Worm (Caenorhabditis elegans) whole organism, mixed stage, embryonic: Measurements from ENCODE around the gene str-250.

Experiments
- M03D4.4 ChIP-seq: sonication (generic microtip); optimal IDR thresholded peaks from 2 replicates; lab custom pipeline; 2017; ENCODE audit warnings: mild to moderate bottlenecking, missing genetic modification characterization, missing compliant biosample characterization
- bed-3 ChIP-seq: fragments of 200-800 bp; sonication (Bioruptor generic); optimal IDR thresholded peaks from 3 replicates; lab custom pipeline; 2018; ENCODE audit warnings: mild to moderate bottlenecking, missing genetic modification characterization, moderate library complexity, missing compliant biosample characterization
- ceh-39 ChIP-seq: fragments of 150-350 bp; optimal IDR thresholded peaks from 2 replicates; lab custom pipeline; 2014; ENCODE audit warnings: missing biosample characterization, missing genetic modification characterization
- ceh-43 ChIP-seq: fragments of 200-800 bp; sonication (Bioruptor generic); optimal IDR thresholded peaks from 2 replicates; lab custom pipeline; 2018; ENCODE audit warnings: mild to moderate bottlenecking, missing genetic modification characterization, moderate library complexity, missing compliant biosample characterization
- ceh-83 ChIP-seq: fragments of 200-800 bp; sonication (Bioruptor generic); optimal IDR thresholded peaks from 2 replicates; lab custom pipeline; 2018; ENCODE audit warnings: mild to moderate bottlenecking, missing genetic modification characterization, missing compliant biosample characterization
- ces-1 ChIP-seq: fragments of 150-350 bp; optimal IDR thresholded peaks from 2 replicates; lab custom pipeline; 2014; ENCODE audit warnings: missing biosample characterization, missing genetic modification reagents, missing genetic modification characterization
- cnd-1 ChIP-seq: fragments of 200-800 bp; sonication (Bioruptor generic); optimal IDR thresholded peaks from 2 replicates; lab custom pipeline; 2018; ENCODE audit warnings: mild to moderate bottlenecking, missing genetic modification characterization, missing compliant biosample characterization
- elt-1 ChIP-seq: sonication (generic microtip); optimal IDR thresholded peaks from 2 replicates; lab custom pipeline; 2017; ENCODE audit warnings: missing genetic modification characterization, mild to moderate bottlenecking, missing compliant biosample characterization, antibody characterized with exemption, moderate library complexity, borderline replicate concordance; ENCODE audit not compliant: insufficient read depth
- elt-3 ChIP-seq: fragments of 150-350 bp; optimal IDR thresholded peaks from 2 replicates; lab custom pipeline; 2014; ENCODE audit warnings: missing biosample characterization, missing genetic modification characterization
- flh-1 ChIP-seq: fragments of 200-800 bp; sonication (Bioruptor generic); optimal IDR thresholded peaks from 2 replicates; lab custom pipeline; 2018; ENCODE audit warnings: mild to moderate bottlenecking, missing genetic modification characterization, moderate library complexity, missing compliant biosample characterization
- ham-2 ChIP-seq: fragments of 200-800 bp; sonication (Bioruptor generic); optimal IDR thresholded peaks from 2 replicates; lab custom pipeline; 2018; ENCODE audit warnings: mild to moderate bottlenecking, missing genetic modification characterization, missing compliant biosample characterization
- hlh-1 ChIP-seq: fragments of 150-350 bp; optimal IDR thresholded peaks from 2 replicates; lab custom pipeline; 2014; ENCODE audit warnings: missing biosample characterization, missing genetic modification reagents, missing genetic modification characterization
- lin-13 ChIP-seq: fragments of 150-350 bp; optimal IDR thresholded peaks from 2 replicates; lab custom pipeline; 2014; ENCODE audit warnings: missing biosample characterization, missing genetic modification characterization
- lin-32 ChIP-seq: fragments of 200-800 bp; sonication (Bioruptor generic); optimal IDR thresholded peaks from 2 replicates; lab custom pipeline; 2018; ENCODE audit warnings: mild to moderate bottlenecking, missing genetic modification characterization, missing compliant biosample characterization
- lsy-2 ChIP-seq: fragments of 150-350 bp; optimal IDR thresholded peaks from 2 replicates; lab custom pipeline; 2014; ENCODE audit warnings: missing biosample characterization, missing genetic modification characterization
- mab-5 ChIP-seq: fragments of 150-350 bp; optimal IDR thresholded peaks from 2 replicates; lab custom pipeline; 2014; ENCODE audit warnings: missing biosample characterization, missing genetic modification characterization
- mep-1 ChIP-seq: fragments of 150-350 bp; optimal IDR thresholded peaks from 2 replicates; lab custom pipeline; 2017; ENCODE audit warnings: missing biosample characterization, missing genetic modification reagents, missing genetic modification characterization, inconsistent platforms
- mls-2 ChIP-seq: sonication (generic microtip); optimal IDR thresholded peaks from 2 replicates; lab custom pipeline; 2016; ENCODE audit warnings: mild to moderate bottlenecking, missing genetic modification characterization, moderate library complexity, missing compliant biosample characterization
- nhr-12 ChIP-seq: fragments of 150-350 bp; optimal IDR thresholded peaks from 2 replicates; lab custom pipeline; 2014; ENCODE audit warnings: missing biosample characterization, missing genetic modification characterization
- nhr-2 ChIP-seq: fragments of 150-350 bp; optimal IDR thresholded peaks from 2 replicates; lab custom pipeline; 2014; ENCODE audit warnings: missing biosample characterization, missing genetic modification characterization
- nhr-237 ChIP-seq: fragments of 150-350 bp; optimal IDR thresholded peaks from 2 replicates; lab custom pipeline; 2014; ENCODE audit warnings: missing biosample characterization, missing genetic modification characterization
- nhr-28 ChIP-seq: fragments of 150-350 bp; optimal IDR thresholded peaks from 2 replicates; lab custom pipeline; 2014; ENCODE audit warnings: missing biosample characterization, missing genetic modification characterization
- sem-2 ChIP-seq: fragments of 200-800 bp; sonication (Bioruptor generic); optimal IDR thresholded peaks from 2 replicates; lab custom pipeline; 2018; ENCODE audit warnings: mild to moderate bottlenecking, missing genetic modification characterization, missing compliant biosample characterization
- snpc-4 ChIP-seq: fragments of 150-350 bp; optimal IDR thresholded peaks from 2 replicates; lab custom pipeline; 2014; ENCODE audit warnings: missing biosample characterization, missing genetic modification characterization
- sptf-1 ChIP-seq: sonication (generic microtip); optimal IDR thresholded peaks from 2 replicates; lab custom pipeline; 2017; ENCODE audit warnings: mild to moderate bottlenecking, missing genetic modification characterization, moderate library complexity, missing compliant biosample characterization
- tbx-8 ChIP-seq: fragments of 200-800 bp; sonication (Bioruptor generic); optimal IDR thresholded peaks from 2 replicates; lab custom pipeline; 2018; ENCODE audit warnings: mild to moderate bottlenecking, missing genetic modification characterization, moderate library complexity, missing compliant biosample characterization
- unc-39 ChIP-seq: fragments of 150-350 bp; optimal IDR thresholded peaks from 2 replicates; lab custom pipeline; 2014; ENCODE audit warnings: missing biosample characterization, missing genetic modification characterization
- unc-62 ChIP-seq: fragments of 150-350 bp; optimal IDR thresholded peaks from 2 replicates; lab custom pipeline; 2014; ENCODE audit warnings: missing biosample characterization, missing genetic modification reagents, missing genetic modification characterization
- zip-8 ChIP-seq: fragments of 150-350 bp; optimal IDR thresholded peaks from 2 replicates; lab custom pipeline; 2014; ENCODE audit warnings: missing biosample characterization, missing genetic modification characterization
- ztf-11 ChIP-seq: fragments of 150-350 bp; optimal IDR thresholded peaks from 2 replicates; lab custom pipeline; 2014; ENCODE audit warnings: missing biosample characterization, missing genetic modification characterization

str-250 gene

DNA sequence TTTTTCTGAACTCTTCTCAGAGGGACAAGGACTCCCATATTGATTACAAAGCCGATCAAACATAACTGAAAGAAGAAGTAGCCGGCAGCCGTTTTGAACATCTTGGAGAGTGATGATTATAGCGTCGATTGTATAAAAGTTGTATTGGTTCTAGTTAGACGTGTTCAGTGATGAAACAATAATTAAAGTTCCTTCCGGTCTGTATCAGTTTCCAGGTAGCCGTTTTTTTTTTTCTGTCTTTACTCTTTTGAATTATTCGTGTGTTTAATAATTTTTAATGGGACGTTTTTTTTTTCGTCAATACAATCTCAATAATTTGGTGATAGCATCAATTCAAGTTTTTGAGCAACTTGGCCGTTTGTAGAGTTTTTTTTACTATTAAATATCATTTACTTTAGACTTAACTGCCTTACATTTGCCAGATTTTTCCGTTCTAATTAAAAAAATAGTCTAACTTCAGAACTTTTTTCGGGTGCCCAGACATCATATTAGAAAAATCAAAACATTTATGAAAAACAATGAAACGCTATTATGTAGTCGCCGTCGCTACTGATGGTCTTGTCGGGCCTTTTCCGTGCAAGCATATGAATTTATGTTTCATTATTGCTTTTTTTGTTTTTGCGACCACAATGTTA is 28.1 kb downstream of the str-250 start, which contains the start of the genes srx-10 and clec-226:
Gene srx-10, minus strand, starts transcription at position 101 of the 635 bp plus-strand sequence.
Gene clec-226, plus strand, starts transcription at position 585 of the 635 bp plus-strand sequence.
- TF ChIP-seq mab-5 (tag; lab: Kevin White, UChicago) (no peak), nhr-237 (tag; lab: Kevin White, UChicago) (no peak), ham-2 (no peak), bed-3 (GFP tag; lab: Kevin White, UChicago) (no peak), lin-32 (GFP tag; lab: Kevin White, UChicago) (no peak), mep-1 (tag; lab: Kevin White, UChicago) (no peak), hlh-1 (tag; lab: Kevin White, UChicago) (no peak), ces-1 (GFP tag; lab: Kevin White, UChicago) (no peak), cnd-1 (tag; lab: Kevin White, UChicago) (no peak), lin-13 (tag; lab: Kevin White, UChicago) (no peak), zip-8 (tag; lab: Kevin White, UChicago) (no peak), elt-1 (tag; lab: Kevin White, UChicago) (no peak), snpc-4 (tag; lab: Kevin White, UChicago) (no peak), nhr-2 (tag; lab: Kevin White, UChicago) (no peak), ceh-39 (tag; lab: Kevin White, UChicago) (no peak), nhr-28 (tag; lab: Kevin White, UChicago) (no peak), mls-2 (no peak), tbx-8 (no peak)

DNA sequence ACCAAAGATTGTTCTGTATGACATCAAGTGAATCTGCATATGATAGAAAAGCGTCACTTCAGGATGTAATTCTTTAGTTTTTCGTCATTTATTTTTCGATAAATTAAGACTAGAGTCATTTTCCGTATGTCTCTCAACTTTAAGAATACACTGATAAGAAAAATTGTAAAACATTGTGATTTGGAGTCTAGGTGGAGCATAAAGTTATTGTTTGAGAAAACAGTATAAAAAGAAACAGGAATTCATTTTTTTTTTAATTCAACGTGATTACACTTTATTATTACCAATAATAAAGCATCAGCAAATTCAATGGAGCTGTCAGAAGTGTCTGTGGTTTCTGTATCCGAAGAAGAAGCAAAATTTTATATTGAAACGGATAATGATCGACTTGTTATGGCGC is 30.6 kb downstream of the str-250 start, which contains the start of gene R10D12.6:
Gene R10D12.6, plus strand, starts transcription at position 301 of the 400 bp plus-strand sequence.
- TF ChIP-seq flh-1: no peak
- TF ChIP-seq ceh-43 (GFP tag; lab: Kevin White, UChicago): no peak
- no peak for TF ChIP-seq unc-62 (GFP tag; lab: Kevin White, UChicago)
- TF ChIP-seq snpc-4 (tag; lab: Kevin White, UChicago): no peak
- TF ChIP-seq M03D4.4: no peak
- no peak for TF ChIP-seq mep-1 (tag; lab: Kevin White, UChicago)
- TF ChIP-seq hlh-1 (tag; lab: Kevin White, UChicago): no peak
- no peak for TF ChIP-seq cnd-1 (tag; lab: Kevin White, UChicago)
- no peak for TF ChIP-seq sptf-1
- no peak for TF ChIP-seq unc-39
- no peak for TF ChIP-seq nhr-2 (tag; lab: Kevin White, UChicago)
- TF ChIP-seq mab-5 (tag; lab: Kevin White, UChicago): no peak
- TF ChIP-seq nhr-12 (tag; lab: Kevin White, UChicago): no peak
- no peak for TF ChIP-seq sem-2 (GFP tag; lab: Kevin White, UChicago)
- TF ChIP-seq elt-1 (tag; lab: Kevin White, UChicago): no peak
- TF ChIP-seq lsy-2 (tag; lab: Kevin White, UChicago): no peak
- no peak for TF ChIP-seq ceh-83 (GFP tag; lab: Kevin White, UChicago)

DNA sequence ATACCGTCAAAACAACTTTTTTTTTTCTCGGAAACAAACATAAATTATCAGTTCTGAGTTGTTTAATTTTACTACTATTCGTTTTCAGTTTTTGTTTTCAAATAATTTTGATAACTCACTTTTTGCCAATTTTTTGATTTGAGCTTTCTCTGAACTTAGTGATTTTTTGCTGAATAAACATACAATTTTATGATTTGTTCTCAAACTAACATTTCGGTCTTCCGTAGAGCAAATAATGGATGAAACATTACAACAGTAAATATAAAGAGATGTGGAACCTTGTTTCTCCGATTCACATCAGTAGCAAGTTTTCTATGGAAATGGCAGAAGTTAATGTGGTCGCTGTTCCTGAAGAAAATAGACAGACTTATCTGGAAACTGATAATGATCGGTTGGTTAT is 31.3 kb downstream of the str-250 start, which contains the start of gene R10D12.7:
Gene R10D12.7, plus strand, starts transcription at position 301 of the 400 bp plus-strand sequence.
- TF ChIP-seq hlh-1 (tag; lab: Kevin White, UChicago): no peak
- no peak for TF ChIP-seq mab-5 (tag; lab: Kevin White, UChicago)
- TF ChIP-seq nhr-28 (tag; lab: Kevin White, UChicago): no peak
- no peak for TF ChIP-seq nhr-2 (tag; lab: Kevin White, UChicago)
- TF ChIP-seq lin-13 (tag; lab: Kevin White, UChicago): no peak
- TF ChIP-seq flh-1: no peak
- no peak for TF ChIP-seq nhr-12 (tag; lab: Kevin White, UChicago)
- TF ChIP-seq mep-1 (tag; lab: Kevin White, UChicago): no peak
- no peak for TF ChIP-seq ham-2
- TF ChIP-seq elt-3 (tag; lab: Kevin White, UChicago): no peak
- no peak for TF ChIP-seq nhr-237 (tag; lab: Kevin White, UChicago)
- no peak for TF ChIP-seq ztf-11 (tag; lab: Kevin White, UChicago)
- no peak for TF ChIP-seq ceh-83 (GFP tag; lab: Kevin White, UChicago)
- TF ChIP-seq sem-2 (GFP tag; lab: Kevin White, UChicago): no peak
- TF ChIP-seq unc-62 (GFP tag; lab: Kevin White, UChicago): no peak
- no peak for TF ChIP-seq ceh-43 (GFP tag; lab: Kevin White, UChicago)
- TF ChIP-seq mls-2: no peak

DNA sequence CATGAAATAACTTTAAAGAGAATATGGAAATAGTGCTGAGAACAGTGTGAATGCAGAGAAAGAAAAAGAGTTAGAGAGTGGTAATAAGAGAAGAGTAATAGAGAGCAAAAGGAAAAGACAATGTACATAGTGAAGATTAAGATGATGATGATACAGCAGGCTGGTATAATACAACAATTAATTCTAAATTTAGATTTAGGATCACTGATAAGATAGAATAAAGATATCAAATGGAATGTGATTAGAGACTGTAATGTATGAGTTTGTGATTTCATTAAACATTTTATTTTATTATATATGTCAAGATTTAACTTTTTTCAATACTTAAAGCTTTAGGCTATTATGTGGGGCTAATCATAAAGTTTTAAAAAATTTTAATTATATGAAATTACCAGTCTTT is 34.8 kb downstream of the str-250 start, which contains the start of gene R10D12.8:
Gene R10D12.8, minus strand, starts transcription at position 101 of the 400 bp plus-strand sequence.
- TF ChIP-seq zip-8 (tag; lab: Kevin White, UChicago) (no peak), elt-1 (tag; lab: Kevin White, UChicago) (peak; percentile 78), mep-1 (tag; lab: Kevin White, UChicago) (no peak), nhr-12 (tag; lab: Kevin White, UChicago) (no peak)
